Fruit fly (Drosophila melanogaster): ENCODE results near the gene synr.
A peak's percentile ranks its signal among the peaks of the same experiment; 100 is the strongest.

Gene synr

dm6 chr2L:4915715-4916153, 26.8 kb upstream of the synr start:
- TF ChIP-seq OdsH (GFP tag; optimal IDR thresholded peaks at IDR 0.05): peak; percentile 62
- TF ChIP-seq Ets21C (GFP tag; optimal IDR thresholded peaks at IDR 0.05): no peak
- TF ChIP-seq CG6808 (GFP tag; optimal IDR thresholded peaks at IDR 0.05): peak; percentile 48
- TF ChIP-seq CG8632 (GFP tag; optimal IDR thresholded peaks at IDR 0.05): peak; percentile 54
- peak; percentile 45 for TF ChIP-seq CG4318 (GFP tag; optimal IDR thresholded peaks at IDR 0.05)
- TF ChIP-seq CG11762 (GFP tag; optimal IDR thresholded peaks at IDR 0.05; ENCODE audit: insufficient read depth): peak; percentile 9
- TF ChIP-seq CG7368 (GFP tag; optimal IDR thresholded peaks at IDR 0.05): peak; percentile 34
- no peak for TF ChIP-seq cyc (GFP tag; optimal IDR thresholded peaks at IDR 0.05)
- TF ChIP-seq salr (GFP tag; optimal IDR thresholded peaks at IDR 0.05): no peak
- TF ChIP-seq CG9139 (GFP tag; optimal IDR thresholded peaks at IDR 0.05): peak; percentile 11
- 0 out of 2 replicates have a peak, but pooled peaks have one; percentile 33 for TF ChIP-seq CG15336 (GFP tag; IDR thresholded peaks at IDR 0.05)
- TF ChIP-seq acj6 (GFP tag; optimal IDR thresholded peaks at IDR 0.05): peak; percentile 57
- no peak for TF ChIP-seq net (GFP tag; optimal IDR thresholded peaks at IDR 0.05)
- TF ChIP-seq CG3919 (GFP tag; optimal IDR thresholded peaks at IDR 0.05): peak; percentile 50
- TF ChIP-seq Hr4 (GFP tag; optimal IDR thresholded peaks at IDR 0.05): peak; percentile 4
- TF ChIP-seq CG10631 (GFP tag; optimal IDR thresholded peaks at IDR 0.05): peak; percentile 40
- no peak for TF ChIP-seq Sox14 (GFP tag; optimal IDR thresholded peaks at IDR 0.05)
- peak; percentile 5 for TF ChIP-seq CG6276 (GFP tag; optimal IDR thresholded peaks at IDR 0.05)
- TF ChIP-seq spab (GFP tag; optimal IDR thresholded peaks at IDR 0.05): peak; percentile 50
- TF ChIP-seq vri (GFP tag; optimal IDR thresholded peaks at IDR 0.05): no peak
- TF ChIP-seq svp (GFP tag): peak; percentile 65
- TF ChIP-seq Ets96B (tag; optimal IDR thresholded peaks at IDR 0.05): peak; percentile 56
- TF ChIP-seq CG6854 (GFP tag; optimal IDR thresholded peaks at IDR 0.05): no peak
- peak; percentile 67 for TF ChIP-seq CG32006 (GFP tag; optimal IDR thresholded peaks at IDR 0.05)
- peak; percentile 24 to 76 for TF ChIP-seq ss (GFP tag; optimal IDR thresholded peaks at IDR 0.05)
- no peak for TF ChIP-seq Eip93F (GFP tag; optimal IDR thresholded peaks at IDR 0.05)
- TF ChIP-seq CG1621 (tag; optimal IDR thresholded peaks at IDR 0.05): no peak
- TF ChIP-seq fkh (GFP tag; optimal IDR thresholded peaks at IDR 0.05): peak; percentile 66
- TF ChIP-seq Hr39 (GFP tag; optimal IDR thresholded peaks at IDR 0.05): no peak
- no peak for TF ChIP-seq dac (GFP tag; optimal IDR thresholded peaks at IDR 0.05)
- peak; percentile 57; the same call in 1 of the 3 replicates for TF ChIP-seq CG6163 (GFP tag; IDR thresholded peaks at IDR 0.05)
- peak; percentile 30 for TF ChIP-seq CG10669 (GFP tag; optimal IDR thresholded peaks at IDR 0.05)
- peak; percentile 23 for TF ChIP-seq Met (GFP tag; optimal IDR thresholded peaks at IDR 0.05)
- no peak for TF ChIP-seq Eip75B (GFP tag; optimal IDR thresholded peaks at IDR 0.05)
- no peak for TF ChIP-seq Sox102F (GFP tag; optimal IDR thresholded peaks at IDR 0.05)
- TF ChIP-seq CG31627 (GFP tag; optimal IDR thresholded peaks at IDR 0.05): no peak
- no peak for TF ChIP-seq CG8319 (GFP tag; optimal IDR thresholded peaks at IDR 0.05)
- peak; percentile 26 for TF ChIP-seq topi (GFP tag; optimal IDR thresholded peaks at IDR 0.05)
- peak; percentile 19 for TF ChIP-seq fd59A (GFP tag; optimal IDR thresholded peaks at IDR 0.05)
- TF ChIP-seq lz (GFP tag; optimal IDR thresholded peaks at IDR 0.05): no peak
- TF ChIP-seq Hr38 (GFP tag; optimal IDR thresholded peaks at IDR 0.05): no peak
- no peak for TF ChIP-seq fd85E (GFP tag; optimal IDR thresholded peaks at IDR 0.05)
- peak; percentile 61 for TF ChIP-seq CG8119 (GFP tag; IDR thresholded peaks at IDR 0.05)
- no peak for TF ChIP-seq Gug (GFP tag; IDR thresholded peaks at IDR 0.05)
- TF ChIP-seq eg (GFP tag; IDR thresholded peaks at IDR 0.05): no peak
- TF ChIP-seq Eip78C (GFP tag): peak; percentile 78
- TF ChIP-seq CG3032 (tag; optimal IDR thresholded peaks at IDR 0.05): peak; percentile 58
- peak; percentile 53 for TF ChIP-seq dsx (GFP tag; optimal IDR thresholded peaks at IDR 0.05; ENCODE audit: poor library complexity, severe bottlenecking)
- TF ChIP-seq Sox15 (GFP tag; optimal IDR thresholded peaks at IDR 0.05): peak; percentile 33
- peak; percentile 48 for TF ChIP-seq esn (GFP tag; optimal IDR thresholded peaks at IDR 0.05)
- TF ChIP-seq Lpt (GFP tag; optimal IDR thresholded peaks at IDR 0.05): no peak
- TF ChIP-seq CG11902 (GFP tag; optimal IDR thresholded peaks at IDR 0.05): peak; percentile 30
